Fruit fly (Drosophila melanogaster) whole organism, embryonic: Measurements from ENCODE around the gene Myo10A.

Source experiments
- BEAF-32 ChIP-seq: fragments of 200-800 bp; sonication (Bioruptor generic); optimal IDR thresholded peaks from 3 replicates; lab custom pipeline; 2017; ENCODE audit warnings: missing biosample characterization, missing genetic modification characterization, mild to moderate bottlenecking, moderate library complexity, missing genetic modification reagents
- BtbVII ChIP-seq: fragments of 200-800 bp; sonication (Bioruptor generic); optimal IDR thresholded peaks from 3 replicates; lab custom pipeline; 2017; ENCODE audit warnings: missing biosample characterization, mild to moderate bottlenecking, missing genetic modification characterization
- CG1024 ChIP-seq: fragments of 200-800 bp; sonication (Bioruptor generic); IDR thresholded peaks from 2 replicates; pipeline ENCODE4 v1.3.6; 2022; ENCODE audit warnings: missing biosample characterization, missing genetic modification characterization
- CG10267 ChIP-seq: fragments of 200-800 bp; sonication (Bioruptor generic); optimal IDR thresholded peaks from 2 replicates; lab custom pipeline; 2018; ENCODE audit warnings: missing biosample characterization, mild to moderate bottlenecking, missing genetic modification characterization, moderate library complexity
- CG10543 ChIP-seq: fragments of 200-800 bp; sonication (Bioruptor generic); optimal IDR thresholded peaks from 3 replicates; lab custom pipeline; 2017; ENCODE audit warnings: missing biosample characterization, mild to moderate bottlenecking, missing genetic modification characterization, moderate library complexity
- CG10959 ChIP-seq: fragments of 200-800 bp; sonication (Bioruptor generic); IDR thresholded peaks from 2 replicates; pipeline ENCODE4 v1.3.6; 2022; ENCODE audit warnings: missing biosample characterization, missing genetic modification characterization
- CG10979 ChIP-seq: fragments of 200-800 bp; sonication (Bioruptor generic); optimal IDR thresholded peaks from 2 replicates; lab custom pipeline; 2018; ENCODE audit warnings: missing biosample characterization, mild to moderate bottlenecking, missing genetic modification characterization, moderate library complexity
- CG11504 ChIP-seq: fragments of 200-800 bp; sonication (Bioruptor generic); optimal IDR thresholded peaks from 3 replicates; lab custom pipeline; 2019; ENCODE audit warnings: missing biosample characterization, mild to moderate bottlenecking, missing genetic modification characterization, moderate library complexity
- CG17359 ChIP-seq: fragments of 200-800 bp; sonication (Bioruptor generic); optimal IDR thresholded peaks from 3 replicates; lab custom pipeline; 2018; ENCODE audit warnings: missing biosample characterization, mild to moderate bottlenecking, missing genetic modification characterization, moderate library complexity
- CG17802 ChIP-seq: fragments of 200-800 bp; sonication (Bioruptor generic); optimal IDR thresholded peaks from 2 replicates; lab custom pipeline; 2018; ENCODE audit warnings: missing biosample characterization, mild to moderate bottlenecking, missing genetic modification characterization, moderate library complexity
- CG18262 ChIP-seq: fragments of 200-800 bp; optimal IDR thresholded peaks from 3 replicates; lab custom pipeline; 2019; ENCODE audit warnings: missing biosample characterization, mild to moderate bottlenecking, missing genetic modification characterization, moderate library complexity
- CG18476 ChIP-seq: fragments of 200-800 bp; sonication (Bioruptor generic); optimal IDR thresholded peaks from 2 replicates; lab custom pipeline; 2016; ENCODE audit warnings: missing biosample characterization, mild to moderate bottlenecking, missing genetic modification characterization
- CG2120 ChIP-seq: fragments of 200-800 bp; sonication (Bioruptor generic); optimal IDR thresholded peaks from 3 replicates; lab custom pipeline; 2016; ENCODE audit warnings: missing biosample characterization, missing genetic modification characterization
- CG31365 ChIP-seq: fragments of 200-800 bp; sonication (Bioruptor generic); optimal IDR thresholded peaks from 2 replicates; lab custom pipeline; 2018; ENCODE audit warnings: missing biosample characterization, mild to moderate bottlenecking, missing genetic modification characterization
- CG33557 ChIP-seq: fragments of 200-800 bp; sonication (Bioruptor generic); optimal IDR thresholded peaks from 2 replicates; lab custom pipeline; 2019; ENCODE audit warnings: missing biosample characterization, mild to moderate bottlenecking, missing genetic modification characterization, moderate library complexity
- CG34376 ChIP-seq: fragments of 200-800 bp; sonication (Bioruptor generic); optimal IDR thresholded peaks from 2 replicates; lab custom pipeline; 2018; ENCODE audit warnings: missing biosample characterization, mild to moderate bottlenecking, missing genetic modification characterization
- CG4730 ChIP-seq: fragments of 200-800 bp; sonication (Bioruptor generic); IDR thresholded peaks from 2 replicates; pipeline ENCODE4 v1.3.6; 2022; ENCODE audit warnings: missing biosample characterization, missing genetic modification characterization
- CG8290 ChIP-seq, 3 experiments: fragments of 200-800 bp; sonication (Bioruptor generic); optimal IDR thresholded peaks; 2 replicates each; lab custom pipeline; 2016 to 2019; ENCODE audit warnings: missing biosample characterization in 3 of 3, missing genetic modification characterization in 3 of 3, mild to moderate bottlenecking in 2 of 3, moderate library complexity in 1 of 3
- CG8478 ChIP-seq: fragments of >200 bp; optimal IDR thresholded peaks from 2 replicates; lab custom pipeline; 2018
- CG8765 ChIP-seq: fragments of 200-800 bp; sonication (Bioruptor generic); IDR thresholded peaks from 2 replicates; pipeline ENCODE4 v1.3.6; 2022; ENCODE audit warnings: missing biosample characterization, missing genetic modification characterization
- CG9215 ChIP-seq: fragments of 200-800 bp; sonication (Bioruptor generic); IDR thresholded peaks from 2 replicates; pipeline ENCODE4 v1.3.6; 2022; ENCODE audit warnings: missing biosample characterization, missing genetic modification characterization
- CG9932 ChIP-seq: fragments of 200-800 bp; sonication (Bioruptor generic); IDR thresholded peaks from 2 replicates; pipeline ENCODE4 v1.3.6; 2022; ENCODE audit warnings: missing biosample characterization, missing genetic modification characterization
- CHES-1-like ChIP-seq: fragments of 200-800 bp; sonication (Bioruptor generic); optimal IDR thresholded peaks from 2 replicates; lab custom pipeline; 2016; ENCODE audit warnings: missing biosample characterization, missing genetic modification characterization
- CTCF ChIP-seq: fragments of 200-800 bp; sonication (Bioruptor generic); optimal IDR thresholded peaks from 2 replicates; lab custom pipeline; 2017; ENCODE audit warnings: missing biosample characterization, mild to moderate bottlenecking, missing genetic modification characterization, moderate library complexity
- D19A ChIP-seq: fragments of 200-800 bp; optimal IDR thresholded peaks from 3 replicates; lab custom pipeline; 2019; ENCODE audit warnings: missing biosample characterization, mild to moderate bottlenecking, missing genetic modification characterization, moderate library complexity
- Dp ChIP-seq: fragments of 200-800 bp; sonication (Bioruptor generic); optimal IDR thresholded peaks from 2 replicates; lab custom pipeline; 2018; ENCODE audit warnings: missing biosample characterization, mild to moderate bottlenecking, missing genetic modification characterization, moderate library complexity
- Gug ChIP-seq: fragments of 200-800 bp; sonication (Bioruptor generic); IDR thresholded peaks from 4 replicates; pipeline ENCODE4 v1.3.6; 2022; ENCODE audit warnings: missing biosample characterization, missing genetic modification characterization
- Hand ChIP-seq: fragments of 200-800 bp; sonication (Bioruptor generic); optimal IDR thresholded peaks from 2 replicates; lab custom pipeline; 2017; ENCODE audit warnings: mild to moderate bottlenecking, missing biosample characterization, missing genetic modification reagents, missing genetic modification characterization
- HmgD ChIP-seq: fragments of 200-800 bp; sonication (Bioruptor generic); optimal IDR thresholded peaks from 3 replicates; lab custom pipeline; 2016; ENCODE audit warnings: missing biosample characterization, missing genetic modification characterization
- Hr39 ChIP-seq: fragments of >200 bp; optimal IDR thresholded peaks from 2 replicates; lab custom pipeline; 2017
- Hr51 ChIP-seq, 2 experiments: fragments of 200-800 bp; sonication (Bioruptor generic); optimal IDR thresholded peaks; 2 replicates in 1 of 2; 3 replicates in 1 of 2; lab custom pipeline; 2016 to 2018; ENCODE audit warnings: missing biosample characterization in 2 of 2, missing genetic modification characterization in 2 of 2, mild to moderate bottlenecking in 1 of 2, moderate library complexity in 1 of 2
- Hsf ChIP-seq: fragments of 200-800 bp; sonication (Bioruptor generic); optimal IDR thresholded peaks from 3 replicates; lab custom pipeline; 2016; ENCODE audit warnings: missing biosample characterization, missing genetic modification characterization
- Poxn ChIP-seq: fragments of 200-800 bp; sonication (Bioruptor generic); IDR thresholded peaks from 2 replicates; pipeline ENCODE4 v1.3.6; 2022; ENCODE audit warnings: missing biosample characterization, missing genetic modification characterization
- Ptx1 ChIP-seq: fragments of 200-800 bp; sonication (Bioruptor generic); IDR thresholded peaks from 2 replicates; pipeline ENCODE4 v1.3.6; 2022; ENCODE audit warnings: missing biosample characterization, missing genetic modification characterization
- Vsx1 ChIP-seq: fragments of 200-800 bp; sonication (Bioruptor generic); optimal IDR thresholded peaks from 2 replicates; lab custom pipeline; 2017; ENCODE audit warnings: missing biosample characterization, mild to moderate bottlenecking, missing genetic modification characterization, missing genetic modification reagents
- ase ChIP-seq: fragments of 200-800 bp; sonication (Bioruptor generic); IDR thresholded peaks from 3 replicates; pipeline ENCODE4 v1.3.6; 2022; ENCODE audit warnings: missing biosample characterization, missing genetic modification characterization
- btn ChIP-seq: fragments of 200-800 bp; sonication (Bioruptor generic); optimal IDR thresholded peaks from 2 replicates; lab custom pipeline; 2016; ENCODE audit warnings: missing biosample characterization, missing genetic modification characterization
- ems ChIP-seq: fragments of 200-800 bp; sonication (Bioruptor generic); optimal IDR thresholded peaks from 3 replicates; lab custom pipeline; 2016; ENCODE audit warnings: missing biosample characterization, missing genetic modification characterization
- ewg ChIP-seq: fragments of 200-800 bp; sonication (Bioruptor generic); optimal IDR thresholded peaks from 3 replicates; lab custom pipeline; 2017; ENCODE audit warnings: mild to moderate bottlenecking, missing biosample characterization, missing genetic modification reagents, missing genetic modification characterization
- fd64A ChIP-seq: fragments of 200-800 bp; sonication (Bioruptor generic); optimal IDR thresholded peaks from 3 replicates; lab custom pipeline; 2018; ENCODE audit warnings: missing biosample characterization, mild to moderate bottlenecking, missing genetic modification characterization
- her ChIP-seq: fragments of 200-800 bp; sonication (Bioruptor generic); optimal IDR thresholded peaks from 2 replicates; lab custom pipeline; 2016; ENCODE audit warnings: missing biosample characterization, missing genetic modification characterization
- hkb ChIP-seq, 2 experiments: fragments of 200-800 bp in 1 of 2; fragments of >200 bp in 1 of 2; sonication (Bioruptor generic) in 1 of 2; IDR thresholded peaks in 1 of 2; optimal IDR thresholded peaks in 1 of 2; 2 replicates each; pipeline versions ENCODE4 v1.3.6 to Lab custom; 2017 to 2022; ENCODE audit warnings: missing biosample characterization in 1 of 2, missing genetic modification characterization in 1 of 2
- phol ChIP-seq: fragments of 200-800 bp; sonication (Bioruptor generic); optimal IDR thresholded peaks from 3 replicates; lab custom pipeline; 2018; ENCODE audit warnings: missing biosample characterization, mild to moderate bottlenecking, missing genetic modification characterization, moderate library complexity
- ro ChIP-seq: fragments of 200-800 bp; sonication (Bioruptor generic); IDR thresholded peaks from 2 replicates; pipeline ENCODE4 v1.3.6; 2022; ENCODE audit warnings: missing biosample characterization, missing genetic modification characterization
- row ChIP-seq: fragments of 200-800 bp; sonication (Bioruptor generic); IDR thresholded peaks from 3 replicates; pipeline ENCODE4 v1.3.6; 2022; ENCODE audit warnings: missing biosample characterization, missing genetic modification characterization
- sens ChIP-seq: fragments of 200-800 bp; sonication (Bioruptor generic); peaks from one replicate; lab custom pipeline; 2016; ENCODE audit warnings: missing biosample characterization, missing genetic modification characterization
- sqz ChIP-seq: fragments of 200-800 bp; sonication (Bioruptor generic); optimal IDR thresholded peaks from 3 replicates; lab custom pipeline; 2018; ENCODE audit warnings: missing biosample characterization, mild to moderate bottlenecking, missing genetic modification characterization
- sug ChIP-seq: fragments of 200-800 bp; optimal IDR thresholded peaks from 2 replicates; lab custom pipeline; 2019; ENCODE audit warnings: missing biosample characterization, mild to moderate bottlenecking, missing genetic modification characterization, moderate library complexity
- vvl ChIP-seq: fragments of 200-800 bp; sonication (Bioruptor generic); IDR thresholded peaks from 2 replicates; pipeline ENCODE4 v1.3.6; 2022; ENCODE audit warnings: missing biosample characterization, missing genetic modification characterization

Gene Myo10A

DNA sequence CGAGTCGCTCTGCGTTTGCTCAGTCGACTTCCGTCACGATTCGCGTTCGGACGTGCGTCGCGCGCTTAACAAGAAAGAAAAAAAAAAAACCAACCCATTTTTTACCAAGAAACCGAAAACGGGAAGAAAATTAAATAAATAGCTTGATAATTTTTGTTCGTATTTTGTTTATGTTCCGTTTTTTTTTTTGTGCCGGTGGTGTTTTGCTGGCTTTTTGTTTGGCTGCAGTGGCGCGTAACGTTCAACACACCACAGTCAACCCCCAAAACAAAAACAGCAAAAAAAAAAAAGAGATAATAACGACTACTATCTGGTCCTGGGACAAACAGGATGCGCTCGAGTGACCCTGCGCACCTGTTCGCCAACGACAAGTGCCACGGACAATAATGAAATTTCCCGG lies 25.2 kb upstream of the Myo10A start, which contains the start of gene CG43901:
Gene CG43901 (plus strand): TSS at position 301 of the 400 bp plus-strand sequence.
- no peak for TF ChIP-seq CTCF (GFP tag; lab: Kevin White, UChicago)
- TF ChIP-seq sqz = peak; percentile 30
- TF ChIP-seq sens (GFP tag; lab: Kevin White, UChicago) = peak; percentile 47
- no peak for TF ChIP-seq CG10979 (tag; lab: Kevin White, UChicago)

DNA sequence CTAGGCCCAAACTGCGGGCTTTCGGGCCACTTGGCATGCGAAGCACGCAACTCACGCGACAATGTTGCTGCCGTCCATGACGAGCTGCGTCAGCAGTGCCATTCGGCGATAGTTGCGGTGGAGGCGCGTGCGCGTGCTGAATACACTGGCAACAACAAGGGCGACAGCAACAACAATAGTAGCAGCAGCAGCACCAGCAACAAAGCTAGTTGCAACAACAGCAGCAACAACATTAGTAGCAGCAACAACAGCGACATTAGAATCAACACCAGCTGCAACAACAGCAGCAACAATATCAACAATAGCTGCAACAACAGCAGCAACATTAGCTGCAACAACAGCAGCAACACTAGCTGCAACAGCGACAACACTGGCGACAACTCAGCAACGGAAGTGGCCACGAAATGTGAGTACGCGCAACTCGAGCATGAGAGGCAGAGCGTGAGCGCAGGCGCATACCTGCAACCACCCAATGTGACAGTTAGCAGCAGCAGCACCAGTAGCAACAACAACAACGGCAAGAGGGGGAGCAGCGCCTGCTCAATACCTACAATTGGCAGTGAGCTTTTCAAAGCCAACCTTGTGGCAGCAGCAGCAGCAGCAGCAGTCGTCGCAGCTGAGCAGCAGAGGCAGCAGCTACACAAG lies 24.3 kb upstream of the Myo10A start:
- TF ChIP-seq Gug (GFP tag; lab: Robert Waterston, UW) = no peak
- peak; percentile 40; the same call in 2 of the 3 replicates for TF ChIP-seq row (GFP tag; lab: Robert Waterston, UW)
- TF ChIP-seq CG17359 (tag; lab: Kevin White, UChicago) = no peak
- TF ChIP-seq phol = no peak
- no peak for TF ChIP-seq Hand (GFP tag; lab: Kevin White, UChicago)
- TF ChIP-seq Vsx1 (GFP tag; lab: Kevin White, UChicago) = no peak
- TF ChIP-seq ems (GFP tag; lab: Kevin White, UChicago) = no peak
- TF ChIP-seq Hsf (GFP tag; lab: Kevin White, UChicago) = no peak
- TF ChIP-seq Ptx1 = no peak
- peak; percentile 92 for TF ChIP-seq CG11504
- no peak for TF ChIP-seq btn (GFP tag; lab: Kevin White, UChicago)
- TF ChIP-seq BtbVII = no peak
- TF ChIP-seq CG33557 (GFP tag; lab: Kevin White, UChicago) = no peak
- TF ChIP-seq fd64A (GFP tag; lab: Kevin White, UChicago) = no peak
- TF ChIP-seq D19A = no peak
- no peak for TF ChIP-seq ro (GFP tag; lab: Robert Waterston, UW)
- TF ChIP-seq CG9215 = peak; percentile 31
- no peak for TF ChIP-seq CG8765 (GFP tag; lab: Robert Waterston, UW)
- TF ChIP-seq Hr51 (GFP tag; optimal IDR thresholded peaks at IDR 0.05; lab: Kevin White, UChicago) = no peak
- no peak for TF ChIP-seq CHES-1-like (GFP tag; lab: Kevin White, UChicago)
- no peak for TF ChIP-seq CG1024 (GFP tag; lab: Robert Waterston, UW)
- TF ChIP-seq HmgD (GFP tag; lab: Kevin White, UChicago) = no peak
- TF ChIP-seq Hr39 (lab: Kevin White, UChicago) = no peak
- TF ChIP-seq CG10267 (tag; lab: Kevin White, UChicago) = no peak
- TF ChIP-seq CG10543 (GFP tag; lab: Kevin White, UChicago) = peak; percentile 40
- TF ChIP-seq sug (tag; lab: Kevin White, UChicago) = no peak
- TF ChIP-seq CG8478 (lab: Kevin White, UChicago) = peak; percentile 72
- TF ChIP-seq CG18476 (GFP tag; lab: Kevin White, UChicago) = no peak
- no peak for TF ChIP-seq Dp
- TF ChIP-seq CG8290 (GFP tag; optimal IDR thresholded peaks at IDR 0.05; lab: Kevin White, UChicago) = no peak
- TF ChIP-seq CG8290 (tag; optimal IDR thresholded peaks at IDR 0.05; lab: Kevin White, UChicago) = no peak
- no peak for TF ChIP-seq vvl (GFP tag; lab: Robert Waterston, UW)
- no peak for TF ChIP-seq her (GFP tag; lab: Kevin White, UChicago)
- TF ChIP-seq CG9932 (GFP tag; lab: Robert Waterston, UW) = 0 out of 2 replicates have a peak, but pooled peaks have one; percentile 16
- peak; percentile 15 for TF ChIP-seq CG34376 (GFP tag; lab: Kevin White, UChicago)
- no peak for TF ChIP-seq ase (GFP tag; lab: Robert Waterston, UW)
- no peak for TF ChIP-seq CG17802
- TF ChIP-seq CG4730 = no peak
- TF ChIP-seq Poxn (GFP tag; lab: Robert Waterston, UW) = no peak
- no peak for TF ChIP-seq CG2120 (GFP tag; lab: Kevin White, UChicago)
- no peak for TF ChIP-seq CG31365 (tag; lab: Kevin White, UChicago)
- peak; percentile 52 for TF ChIP-seq BEAF-32 (GFP tag; lab: Kevin White, UChicago)
- no peak for TF ChIP-seq CG18262 (tag; lab: Kevin White, UChicago)
- TF ChIP-seq CG10959 (GFP tag; lab: Robert Waterston, UW) = no peak
- TF ChIP-seq hkb (optimal IDR thresholded peaks at IDR 0.05; lab: Kevin White, UChicago) = no peak
- no peak for TF ChIP-seq hkb (GFP tag; IDR thresholded peaks at IDR 0.05; lab: Robert Waterston, UW)
- TF ChIP-seq ewg (GFP tag; lab: Kevin White, UChicago) = peak; percentile 99
